Fruit fly (Drosophila melanogaster): ENCODE data around the gene Aps.
A peak's percentile ranks its signal among the peaks of the same experiment; 100 is the strongest.

Aps gene

DNA sequence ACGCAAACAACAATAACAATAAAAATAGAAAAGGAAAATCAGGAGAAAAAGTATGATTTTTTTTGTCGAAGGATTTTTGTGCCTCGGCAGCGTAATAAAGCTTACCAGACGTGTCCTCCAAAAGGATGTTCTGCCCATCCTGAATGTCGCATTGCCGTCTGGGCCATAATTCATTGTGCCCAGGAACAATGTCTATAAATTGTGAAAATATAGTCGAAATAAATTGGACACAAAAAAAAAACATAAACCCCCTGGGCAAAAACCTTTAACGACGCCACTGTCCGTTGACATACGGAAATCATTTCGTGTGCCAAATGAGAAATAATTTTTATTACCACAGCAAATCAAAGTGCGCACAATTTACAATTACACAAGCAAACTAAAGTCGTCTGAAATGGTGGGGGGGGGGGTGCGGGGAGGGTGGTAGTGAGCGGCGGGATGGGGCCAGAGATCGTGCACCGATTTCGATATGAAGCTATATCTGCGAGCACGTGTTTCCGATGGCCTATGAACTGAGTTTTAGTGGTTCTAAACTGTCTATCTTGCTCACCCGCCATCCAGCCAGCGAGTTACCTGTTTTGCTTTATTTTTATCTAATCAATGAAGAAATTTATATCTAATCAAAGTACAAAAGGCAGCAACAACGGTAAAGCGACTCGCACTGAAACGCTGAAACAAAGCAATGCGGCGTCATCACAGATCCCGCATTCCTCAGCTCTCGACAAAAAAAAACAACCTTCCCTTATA lies 32.1 kb downstream of the Aps start:
- TF ChIP-seq pan (optimal IDR thresholded peaks at IDR 0.05) (no peak), usp (GFP tag; optimal IDR thresholded peaks at IDR 0.05) (no peak), EcR (GFP tag; optimal IDR thresholded peaks at IDR 0.05) (no peak), CG8478 (optimal IDR thresholded peaks at IDR 0.05) (no peak), Dll (optimal IDR thresholded peaks at IDR 0.05) (no peak), psq (optimal IDR thresholded peaks at IDR 0.05) (no peak)

DNA sequence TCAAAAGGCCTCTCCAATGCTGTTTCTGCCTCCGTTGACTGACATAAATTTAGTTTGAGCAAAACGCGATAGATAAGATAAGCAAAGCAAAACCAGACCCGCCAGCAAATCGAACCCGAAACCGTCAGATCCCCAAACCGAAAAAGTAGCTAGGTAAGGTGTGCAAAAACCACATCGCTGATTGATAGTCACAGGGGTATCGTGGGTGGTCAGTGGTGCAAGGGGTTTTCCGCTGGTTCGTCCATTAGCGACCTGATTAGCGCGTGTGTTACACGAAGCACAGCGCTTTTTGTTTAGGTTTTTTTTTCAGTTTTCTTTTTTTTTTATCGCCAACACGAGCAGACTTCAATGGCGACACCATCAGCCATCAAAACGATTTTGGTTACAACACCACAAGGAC lies 35.0 kb downstream of the Aps start:
- no peak for TF ChIP-seq pan (optimal IDR thresholded peaks at IDR 0.05)
- no peak for TF ChIP-seq Dll (optimal IDR thresholded peaks at IDR 0.05)
- no peak for TF ChIP-seq EcR (GFP tag; optimal IDR thresholded peaks at IDR 0.05)
- no peak for TF ChIP-seq psq (optimal IDR thresholded peaks at IDR 0.05)
- TF ChIP-seq usp (GFP tag; optimal IDR thresholded peaks at IDR 0.05), result no peak
- TF ChIP-seq CG8478 (optimal IDR thresholded peaks at IDR 0.05), result no peak

DNA sequence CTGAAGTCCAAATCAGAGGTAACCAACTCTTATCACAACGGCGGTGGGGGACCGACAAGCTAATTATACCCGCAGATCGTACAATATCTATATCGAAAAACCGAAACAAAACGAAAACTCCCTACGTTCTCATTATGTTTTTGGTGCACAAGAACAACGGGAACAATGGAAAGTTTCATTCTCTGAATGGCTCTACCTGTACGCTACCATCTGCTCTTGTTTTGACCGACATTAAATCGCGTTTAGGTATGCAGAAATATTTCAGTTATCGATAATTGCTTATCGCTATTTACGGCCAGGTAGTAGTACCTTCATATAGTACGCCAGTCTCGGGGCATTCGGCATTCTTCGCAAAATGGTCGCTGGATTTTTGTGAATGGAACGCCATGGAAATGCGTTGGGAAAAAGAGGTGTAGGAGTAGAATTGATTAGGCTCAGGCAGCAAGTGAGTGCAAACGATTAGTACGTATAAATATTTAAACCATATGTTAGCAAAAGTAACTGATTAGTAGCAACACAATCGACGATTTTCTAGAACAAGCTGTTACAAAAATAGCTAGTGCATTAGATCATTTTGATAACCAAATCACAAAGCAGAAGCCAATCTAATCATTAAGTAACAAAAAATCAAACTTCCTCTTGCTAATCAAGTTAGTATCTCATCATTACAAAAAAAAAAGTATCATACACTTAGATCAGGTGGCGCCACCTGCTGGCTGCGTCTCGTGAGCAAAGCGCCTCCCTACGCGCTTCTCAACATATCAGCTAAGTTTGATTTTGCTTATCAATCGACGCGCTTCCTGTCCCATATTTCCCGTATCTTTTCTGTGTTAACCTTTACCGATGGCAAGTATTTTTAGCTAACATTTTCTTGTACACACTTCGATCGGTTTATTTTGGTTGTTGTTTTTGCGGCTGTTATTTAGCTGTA lies 36.1 kb downstream of the Aps start:
- TF ChIP-seq pan (optimal IDR thresholded peaks at IDR 0.05), result no peak
- TF ChIP-seq psq (optimal IDR thresholded peaks at IDR 0.05), result no peak

DNA sequence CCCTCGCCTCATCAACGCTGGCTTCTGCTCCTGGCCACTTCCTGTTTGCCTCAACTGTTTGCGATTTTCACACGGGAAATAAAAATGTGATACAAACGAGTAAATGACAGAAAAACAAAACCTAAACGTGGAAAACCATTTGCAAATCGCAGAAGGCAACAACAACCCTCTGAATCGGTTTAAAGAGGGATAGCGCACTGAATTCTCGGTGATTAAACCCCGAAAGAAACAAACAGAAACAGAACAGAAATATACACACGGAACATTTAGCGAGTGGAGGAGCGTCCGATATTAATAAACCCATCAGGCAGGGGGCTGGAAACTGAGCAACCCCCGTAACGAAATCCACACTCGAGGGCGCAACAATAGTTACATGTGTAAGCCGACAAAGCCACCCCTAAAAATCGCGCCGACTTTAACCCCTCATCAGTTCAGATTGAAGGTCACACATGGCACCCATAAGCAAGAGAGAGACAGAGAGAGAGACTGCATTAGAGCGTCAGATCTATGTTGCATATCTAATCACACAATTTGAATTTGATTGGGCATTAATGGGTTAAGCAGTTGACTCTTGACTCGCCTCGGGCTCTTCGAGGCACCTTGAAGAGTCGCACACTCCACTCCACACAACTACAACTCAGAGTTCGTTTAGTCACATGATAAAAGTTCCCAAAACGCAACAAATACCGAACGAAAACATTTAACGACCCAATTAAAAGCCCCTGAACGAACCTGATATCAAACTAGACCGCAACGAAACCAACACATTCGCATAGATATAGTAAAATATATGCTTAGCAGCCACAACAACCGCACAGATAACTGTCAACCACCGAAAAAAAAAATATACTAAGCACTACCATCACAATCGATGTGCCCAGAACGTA lies 37.0 kb downstream of the Aps start:
- no peak for TF ChIP-seq usp (GFP tag; optimal IDR thresholded peaks at IDR 0.05)
- TF ChIP-seq CG8478 (optimal IDR thresholded peaks at IDR 0.05), result no peak
- TF ChIP-seq pan (optimal IDR thresholded peaks at IDR 0.05), result no peak
- TF ChIP-seq Dll (optimal IDR thresholded peaks at IDR 0.05), result no peak
- TF ChIP-seq EcR (GFP tag; optimal IDR thresholded peaks at IDR 0.05), result no peak
- TF ChIP-seq psq (optimal IDR thresholded peaks at IDR 0.05), result no peak

DNA sequence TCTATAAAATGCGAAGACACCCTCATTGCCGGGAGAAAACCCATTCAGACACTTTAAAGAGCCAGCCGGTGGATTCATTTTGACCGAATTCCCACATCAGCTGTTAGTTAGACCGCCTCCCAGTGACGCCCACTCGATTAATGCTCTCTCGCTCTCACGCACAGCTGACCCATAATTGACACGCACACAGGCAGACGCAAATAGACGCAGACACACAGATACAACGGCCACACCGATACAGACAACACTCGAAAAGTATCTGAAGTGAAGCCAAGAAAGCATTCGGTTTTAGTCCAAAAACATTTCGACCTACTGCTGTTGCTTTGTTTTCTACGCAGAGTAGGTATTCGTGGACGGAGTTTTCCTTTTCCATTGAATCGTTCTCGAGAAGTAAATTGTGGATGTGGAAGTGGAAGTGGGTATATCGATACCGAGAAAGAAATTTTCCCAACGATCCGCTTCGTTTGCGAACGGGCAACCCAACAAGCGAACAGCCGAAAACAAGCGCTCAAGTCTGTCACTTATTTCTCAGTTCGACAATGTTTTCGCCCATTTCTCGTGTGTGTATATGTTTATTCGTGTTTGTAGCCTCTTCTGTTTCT lies 38.8 kb downstream of the Aps start:
- TF ChIP-seq pan (optimal IDR thresholded peaks at IDR 0.05), result no peak
- TF ChIP-seq CG8478 (optimal IDR thresholded peaks at IDR 0.05), result no peak
- TF ChIP-seq EcR (GFP tag; optimal IDR thresholded peaks at IDR 0.05), result no peak
- no peak for TF ChIP-seq usp (GFP tag; optimal IDR thresholded peaks at IDR 0.05)

DNA sequence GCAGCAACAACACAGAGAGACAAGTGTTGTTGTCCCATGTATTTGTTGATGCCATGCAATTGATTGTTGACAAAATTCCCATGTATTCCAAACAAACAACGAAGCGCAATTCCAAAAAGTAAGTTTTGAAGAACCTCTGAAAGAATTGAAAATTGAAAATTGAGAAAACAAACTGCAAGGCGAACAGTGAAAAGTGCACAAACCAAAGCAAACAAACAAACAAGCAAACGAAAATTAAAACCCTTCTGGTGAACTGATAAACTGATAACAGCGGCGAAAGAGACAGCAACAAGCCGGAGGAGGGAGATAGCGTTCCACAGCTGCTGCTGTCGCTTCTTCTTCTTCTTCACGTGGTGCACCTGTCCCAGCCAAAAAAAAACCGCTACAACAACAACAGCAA lies 40.4 kb downstream of the Aps start:
- TF ChIP-seq usp (GFP tag; optimal IDR thresholded peaks at IDR 0.05), result no peak
- TF ChIP-seq CG8478 (optimal IDR thresholded peaks at IDR 0.05), result no peak
- TF ChIP-seq psq (optimal IDR thresholded peaks at IDR 0.05), result no peak
- TF ChIP-seq pan (optimal IDR thresholded peaks at IDR 0.05), result no peak
- no peak for TF ChIP-seq Dll (optimal IDR thresholded peaks at IDR 0.05)
- no peak for TF ChIP-seq EcR (GFP tag; optimal IDR thresholded peaks at IDR 0.05)

DNA sequence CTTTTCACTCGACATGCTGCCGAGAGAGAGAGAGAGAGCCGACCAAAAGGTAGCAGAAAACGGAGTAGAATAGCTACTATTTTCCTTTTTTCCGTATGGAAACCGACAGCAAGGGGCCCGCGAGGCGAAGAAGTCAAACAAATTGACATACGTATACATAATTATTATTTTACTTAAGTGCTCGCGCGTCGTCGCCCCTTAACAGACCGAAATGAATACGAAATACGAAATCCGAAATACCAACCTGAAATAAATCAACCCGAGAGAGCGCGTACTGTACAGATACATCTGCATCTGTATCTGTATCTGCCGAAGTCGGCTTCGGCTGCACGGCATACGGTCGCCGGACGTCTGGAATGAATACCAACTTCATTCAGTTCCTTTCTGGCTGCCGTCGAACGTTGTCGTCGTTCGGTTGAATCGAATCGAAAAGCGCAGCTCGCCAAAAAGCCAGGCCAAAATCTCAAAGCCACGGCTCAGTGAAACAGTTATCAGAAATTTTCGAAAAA lies 41.4 kb downstream of the Aps start:
- peak in 1 of 2 experiments; percentile 71 for TF ChIP-seq EcR (GFP tag; optimal IDR thresholded peaks at IDR 0.05)
- no peak for TF ChIP-seq usp (GFP tag; optimal IDR thresholded peaks at IDR 0.05)
- TF ChIP-seq pan (optimal IDR thresholded peaks at IDR 0.05), result no peak
- peak; percentile 22 for TF ChIP-seq CG8478 (optimal IDR thresholded peaks at IDR 0.05)
- no peak for TF ChIP-seq Dll (optimal IDR thresholded peaks at IDR 0.05)

DNA sequence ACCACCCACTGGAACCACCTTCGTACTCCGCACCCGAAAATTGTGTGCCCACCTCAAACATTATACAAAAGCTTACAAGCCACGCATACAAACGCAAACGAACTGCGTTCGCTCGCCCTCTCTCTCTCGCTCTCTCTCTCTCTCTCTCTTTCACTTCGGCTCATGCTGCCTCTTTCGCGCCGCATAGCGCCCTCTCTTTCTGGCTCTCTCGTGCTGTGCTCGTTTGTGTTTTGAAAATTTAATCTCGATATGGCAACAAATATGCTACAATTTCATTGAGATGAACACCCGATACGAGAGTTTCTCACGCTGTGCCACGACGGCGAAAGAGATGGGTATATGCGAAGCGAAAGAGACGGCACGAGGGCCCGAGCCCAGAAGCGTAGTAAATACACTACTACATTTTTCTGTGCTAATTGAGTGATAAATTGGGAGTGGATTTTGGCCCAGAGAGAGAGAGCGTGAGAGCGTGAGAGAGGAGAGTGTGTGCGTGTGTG lies 42.3 kb downstream of the Aps start:
- TF ChIP-seq EcR (GFP tag; optimal IDR thresholded peaks at IDR 0.05) (peak in 1 of 2 experiments; percentile 43), Dll (optimal IDR thresholded peaks at IDR 0.05) (peak; percentile 86), psq (optimal IDR thresholded peaks at IDR 0.05) (no peak), usp (GFP tag; optimal IDR thresholded peaks at IDR 0.05) (no peak), pan (optimal IDR thresholded peaks at IDR 0.05) (no peak), CG8478 (optimal IDR thresholded peaks at IDR 0.05) (peak; percentile 98)

DNA sequence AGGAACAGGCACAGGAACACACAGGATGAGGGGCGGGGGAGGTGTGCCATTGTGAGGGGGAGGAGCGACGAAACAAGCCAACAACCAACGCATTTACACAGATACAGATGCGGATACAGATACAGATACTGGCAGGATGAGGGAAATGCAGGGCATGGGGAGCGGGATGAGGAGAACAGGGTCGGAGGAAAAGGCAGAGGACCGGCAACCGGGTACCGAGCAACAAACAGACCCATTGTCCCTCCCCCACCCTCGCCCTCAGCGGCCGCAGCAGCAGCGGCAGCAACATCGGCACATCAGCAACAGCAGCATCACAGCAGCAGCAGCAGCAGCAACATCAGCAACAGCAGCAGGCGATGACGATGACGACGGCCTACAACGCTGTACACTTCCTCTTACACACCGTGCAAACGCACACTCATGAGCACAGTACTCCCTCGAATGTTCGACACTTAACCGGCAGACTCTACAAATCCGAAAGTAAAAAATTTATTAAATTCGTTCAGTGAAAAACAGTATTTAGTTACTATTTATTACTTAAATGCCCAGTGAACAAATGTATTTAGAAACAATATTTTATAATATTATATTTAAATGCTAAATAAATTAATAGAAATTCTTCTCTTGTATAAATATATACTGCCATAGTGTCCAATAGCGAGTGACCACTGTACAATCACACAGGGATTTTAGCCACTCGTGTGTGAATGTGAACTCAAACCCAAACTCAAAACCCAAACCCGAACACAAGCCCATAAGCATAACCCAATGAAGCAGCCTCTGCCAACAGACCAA lies 43.3 kb downstream of the Aps start:
- TF ChIP-seq EcR (GFP tag; optimal IDR thresholded peaks at IDR 0.05) (no peak), psq (optimal IDR thresholded peaks at IDR 0.05) (no peak), usp (GFP tag; optimal IDR thresholded peaks at IDR 0.05) (no peak), Dll (optimal IDR thresholded peaks at IDR 0.05) (peak; percentile 45), CG8478 (optimal IDR thresholded peaks at IDR 0.05) (no peak), pan (optimal IDR thresholded peaks at IDR 0.05) (no peak)

DNA sequence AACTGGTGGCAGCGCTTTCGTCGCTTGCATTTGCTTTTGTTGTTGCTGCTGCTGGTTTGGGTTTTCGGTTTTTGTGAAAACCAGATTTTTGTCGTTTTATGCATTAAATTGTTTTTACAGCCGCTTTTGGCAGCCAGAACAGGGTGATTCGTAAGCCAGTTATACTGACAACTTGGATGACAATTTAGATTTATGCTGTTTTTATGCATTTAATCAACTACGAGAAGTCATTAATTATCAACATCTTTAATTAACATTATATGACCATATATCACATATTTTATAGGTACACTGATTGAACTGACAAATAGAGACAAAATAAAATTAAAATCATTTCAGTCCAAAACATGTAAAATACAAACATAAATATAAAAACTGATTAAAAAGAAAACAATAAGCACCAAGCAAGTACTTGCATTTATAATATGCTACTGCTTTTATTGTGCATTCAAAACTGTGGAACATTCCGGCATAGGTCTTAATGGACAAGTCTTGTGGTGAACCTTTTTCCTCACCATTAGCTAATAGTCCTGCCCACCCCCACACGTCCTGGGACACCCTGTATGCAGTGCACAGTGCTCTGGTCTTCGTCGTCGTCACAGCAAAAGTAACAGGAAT lies 44.0 kb downstream of the Aps start:
- TF ChIP-seq usp (GFP tag; optimal IDR thresholded peaks at IDR 0.05) (no peak), CG8478 (optimal IDR thresholded peaks at IDR 0.05) (no peak), pan (optimal IDR thresholded peaks at IDR 0.05) (no peak), psq (optimal IDR thresholded peaks at IDR 0.05) (no peak), EcR (GFP tag; optimal IDR thresholded peaks at IDR 0.05) (no peak), Dll (optimal IDR thresholded peaks at IDR 0.05) (no peak)

Measured in whole organism.